Fruit fly (Drosophila melanogaster) whole organism, embryonic: ENCODE results near the gene Ctr1B.

Experiments used
- Abd-B ChIP-seq: fragments of 200-800 bp; sonication (Bioruptor generic); optimal IDR thresholded peaks from 2 replicates; lab custom pipeline; 2018; ENCODE audit warnings: missing biosample characterization, mild to moderate bottlenecking, missing genetic modification characterization, moderate library complexity
- CG10366 ChIP-seq: fragments of 200-800 bp; sonication (Bioruptor generic); IDR thresholded peaks from 2 replicates; pipeline ENCODE4 v1.3.6; 2022; ENCODE audit warnings: missing biosample characterization, missing genetic modification characterization
- CG11247 ChIP-seq: fragments of 200-800 bp; sonication (Bioruptor generic); IDR thresholded peaks from 2 replicates; pipeline ENCODE4 v1.3.6; 2022; ENCODE audit warnings: missing biosample characterization, missing genetic modification characterization
- CG11504 ChIP-seq: fragments of 200-800 bp; sonication (Bioruptor generic); optimal IDR thresholded peaks from 3 replicates; lab custom pipeline; 2019; ENCODE audit warnings: missing biosample characterization, mild to moderate bottlenecking, missing genetic modification characterization, moderate library complexity
- CG12155 ChIP-seq: fragments of 200-800 bp; sonication (Bioruptor generic); optimal IDR thresholded peaks from 3 replicates; lab custom pipeline; 2016; ENCODE audit warnings: missing biosample characterization, missing genetic modification characterization
- CG12391 ChIP-seq: fragments of 200-800 bp; sonication (Bioruptor generic); optimal IDR thresholded peaks from 3 replicates; lab custom pipeline; 2018; ENCODE audit warnings: missing biosample characterization, mild to moderate bottlenecking, missing genetic modification characterization, moderate library complexity
- CG13123 ChIP-seq: fragments of 200-800 bp; sonication (Bioruptor generic); optimal IDR thresholded peaks from 2 replicates; lab custom pipeline; 2016; ENCODE audit warnings: missing biosample characterization, missing genetic modification characterization
- CG13624 ChIP-seq: fragments of 200-800 bp; sonication (Bioruptor generic); optimal IDR thresholded peaks from 2 replicates; lab custom pipeline; 2016; ENCODE audit warnings: missing biosample characterization, missing genetic modification characterization
- CG14050 ChIP-seq: fragments of 200-800 bp; sonication (Bioruptor generic); IDR thresholded peaks from 3 replicates; pipeline ENCODE4 v1.3.6; 2022; ENCODE audit warnings: missing biosample characterization, missing genetic modification characterization
- CG15011 ChIP-seq: fragments of 200-800 bp; sonication (Bioruptor generic); optimal IDR thresholded peaks from 3 replicates; lab custom pipeline; 2018; ENCODE audit warnings: missing biosample characterization, mild to moderate bottlenecking, missing genetic modification characterization
- CG18011 ChIP-seq: fragments of 200-800 bp; sonication (Bioruptor generic); optimal IDR thresholded peaks from 2 replicates; lab custom pipeline; 2017; ENCODE audit warnings: missing biosample characterization, missing genetic modification characterization, mild to moderate bottlenecking, moderate library complexity, missing genotype
- CG18476 ChIP-seq: fragments of 200-800 bp; sonication (Bioruptor generic); optimal IDR thresholded peaks from 2 replicates; lab custom pipeline; 2016; ENCODE audit warnings: missing biosample characterization, mild to moderate bottlenecking, missing genetic modification characterization
- CG2889 ChIP-seq: fragments of 200-800 bp; sonication (Bioruptor generic); IDR thresholded peaks from 3 replicates; pipeline ENCODE4 v1.3.6; 2022; ENCODE audit warnings: missing biosample characterization, missing genetic modification characterization
- CG3065 ChIP-seq: fragments of 200-800 bp; sonication (Bioruptor generic); optimal IDR thresholded peaks from 2 replicates; lab custom pipeline; 2016; ENCODE audit warnings: missing biosample characterization, missing genetic modification characterization
- CG34376 ChIP-seq: fragments of 200-800 bp; sonication (Bioruptor generic); optimal IDR thresholded peaks from 2 replicates; lab custom pipeline; 2018; ENCODE audit warnings: missing biosample characterization, mild to moderate bottlenecking, missing genetic modification characterization
- CG6254 ChIP-seq: fragments of 200-800 bp; sonication (Bioruptor generic); optimal IDR thresholded peaks from 3 replicates; lab custom pipeline; 2017; ENCODE audit warnings: mild to moderate bottlenecking, missing biosample characterization, missing genetic modification reagents, missing genetic modification characterization
- CG6272 ChIP-seq: fragments of 200-800 bp; sonication (Bioruptor generic); IDR thresholded peaks from 2 replicates; pipeline ENCODE4 v1.3.6; 2022; ENCODE audit warnings: missing biosample characterization, missing genetic modification characterization
- CG6654 ChIP-seq: fragments of 200-800 bp; sonication (Bioruptor generic); optimal IDR thresholded peaks from 2 replicates; lab custom pipeline; 2017; ENCODE audit warnings: missing biosample characterization, mild to moderate bottlenecking, missing genetic modification characterization
- CG6683 ChIP-seq: fragments of 200-800 bp; sonication (Bioruptor generic); optimal IDR thresholded peaks from 2 replicates; lab custom pipeline; 2017; ENCODE audit warnings: missing biosample characterization, mild to moderate bottlenecking, missing genetic modification characterization, missing genetic modification reagents
- CG6765 ChIP-seq: fragments of 200-800 bp; sonication (Bioruptor generic); optimal IDR thresholded peaks from 3 replicates; lab custom pipeline; 2017; ENCODE audit warnings: missing biosample characterization, mild to moderate bottlenecking, missing genetic modification characterization
- CG9817 ChIP-seq: fragments of 200-800 bp; sonication (Bioruptor generic); optimal IDR thresholded peaks from 2 replicates; lab custom pipeline; 2018; ENCODE audit warnings: missing biosample characterization, mild to moderate bottlenecking, missing genetic modification characterization, moderate library complexity
- CHES-1-like ChIP-seq: fragments of 200-800 bp; sonication (Bioruptor generic); optimal IDR thresholded peaks from 2 replicates; lab custom pipeline; 2016; ENCODE audit warnings: missing biosample characterization, missing genetic modification characterization
- D19A ChIP-seq: fragments of 200-800 bp; optimal IDR thresholded peaks from 3 replicates; lab custom pipeline; 2019; ENCODE audit warnings: missing biosample characterization, mild to moderate bottlenecking, missing genetic modification characterization, moderate library complexity
- Hr39 ChIP-seq: fragments of >200 bp; optimal IDR thresholded peaks from 2 replicates; lab custom pipeline; 2017
- Jarid2 ChIP-seq: fragments of 200-800 bp; sonication (Bioruptor generic); optimal IDR thresholded peaks from 3 replicates; lab custom pipeline; 2017; ENCODE audit warnings: mild to moderate bottlenecking, missing biosample characterization, missing genetic modification reagents, missing genetic modification characterization
- Rx ChIP-seq: fragments of 200-800 bp; sonication (Bioruptor generic); IDR thresholded peaks from 2 replicates; pipeline ENCODE4 v1.3.6; 2022; ENCODE audit warnings: missing biosample characterization, missing genetic modification characterization
- Side ChIP-seq: fragments of 200-800 bp; sonication (Bioruptor generic); optimal IDR thresholded peaks from 2 replicates; lab custom pipeline; 2016; ENCODE audit warnings: missing biosample characterization, missing genetic modification characterization
- ara ChIP-seq: fragments of 200-800 bp; sonication (Bioruptor generic); IDR thresholded peaks from 2 replicates; pipeline ENCODE4 v1.3.6; 2022; ENCODE audit warnings: missing biosample characterization, missing genetic modification characterization
- ase ChIP-seq: fragments of 200-800 bp; sonication (Bioruptor generic); IDR thresholded peaks from 3 replicates; pipeline ENCODE4 v1.3.6; 2022; ENCODE audit warnings: missing biosample characterization, missing genetic modification characterization
- ash1 ChIP-seq: fragments of 200-800 bp; sonication (Bioruptor generic); optimal IDR thresholded peaks from 2 replicates; lab custom pipeline; 2018; ENCODE audit warnings: missing biosample characterization, mild to moderate bottlenecking, missing genetic modification characterization
- bcd ChIP-seq: fragments of 200-800 bp; sonication (Bioruptor generic); optimal IDR thresholded peaks from 2 replicates; lab custom pipeline; 2017; ENCODE audit warnings: missing biosample characterization, mild to moderate bottlenecking, missing genetic modification characterization
- bowl ChIP-seq: fragments of 200-800 bp; sonication (Bioruptor generic); IDR thresholded peaks from 2 replicates; pipeline ENCODE4 v1.3.6; 2022; ENCODE audit warnings: missing biosample characterization, missing genetic modification characterization
- cad ChIP-seq: fragments of >200 bp; optimal IDR thresholded peaks from 2 replicates; lab custom pipeline; 2017; ENCODE audit warnings: missing biosample characterization, missing genetic modification characterization
- chinmo ChIP-seq: fragments of 200-800 bp; sonication (Bioruptor generic); IDR thresholded peaks from 4 replicates; pipeline ENCODE4 v1.3.6; 2022; ENCODE audit warnings: missing biosample characterization, missing genetic modification characterization; ENCODE audit not compliant: partially characterized antibody
- da ChIP-seq: fragments of 200-800 bp; sonication (Bioruptor generic); optimal IDR thresholded peaks from 2 replicates; lab custom pipeline; 2016; ENCODE audit warnings: missing biosample characterization, missing genetic modification characterization
- hkb ChIP-seq, 2 experiments: fragments of 200-800 bp in 1 of 2; fragments of >200 bp in 1 of 2; sonication (Bioruptor generic) in 1 of 2; IDR thresholded peaks in 1 of 2; optimal IDR thresholded peaks in 1 of 2; 2 replicates each; pipeline versions ENCODE4 v1.3.6 to Lab custom; 2017 to 2022; ENCODE audit warnings: missing biosample characterization in 1 of 2, missing genetic modification characterization in 1 of 2
- ind ChIP-seq: fragments of 200-800 bp; sonication (Bioruptor generic); optimal IDR thresholded peaks from 3 replicates; lab custom pipeline; 2016; ENCODE audit warnings: missing biosample characterization, missing genetic modification characterization
- kay ChIP-seq: fragments of 200-800 bp; sonication (Bioruptor generic); optimal IDR thresholded peaks from 2 replicates; lab custom pipeline; 2016; ENCODE audit warnings: missing biosample characterization, missing genetic modification characterization
- lov ChIP-seq, 2 experiments: fragments of 200-800 bp in 1 of 2; fragments of >200 bp in 1 of 2; sonication (Bioruptor generic) in 1 of 2; IDR thresholded peaks in 1 of 2; optimal IDR thresholded peaks in 1 of 2; 2 replicates in 1 of 2; 3 replicates in 1 of 2; pipeline versions ENCODE4 v1.3.6 to Lab custom; 2017 to 2022; ENCODE audit warnings: missing biosample characterization in 1 of 2, missing genetic modification characterization in 1 of 2
- maf-S ChIP-seq: fragments of 200-800 bp; sonication (Bioruptor generic); optimal IDR thresholded peaks from 2 replicates; lab custom pipeline; 2016; ENCODE audit warnings: missing biosample characterization, missing genetic modification characterization
- nerfin-1 ChIP-seq: fragments of 200-800 bp; sonication (Bioruptor generic); optimal IDR thresholded peaks from 3 replicates; lab custom pipeline; 2019; ENCODE audit warnings: missing biosample characterization, mild to moderate bottlenecking, missing genetic modification characterization, moderate library complexity
- pan ChIP-seq, 4 experiments: fragments of >200 bp in 3 of 4; fragments of 200-800 bp in 1 of 4; sonication (Bioruptor generic) in 1 of 4; optimal IDR thresholded peaks in 3 of 4; IDR thresholded peaks in 1 of 4; 2 replicates each; pipeline versions ENCODE4 v1.3.6 to Lab custom; 2017 to 2022; ENCODE audit warnings: missing biosample characterization in 2 of 4, missing genetic modification characterization in 2 of 4, mixed read lengths in 1 of 4
- pros ChIP-seq: fragments of 200-800 bp; sonication (Bioruptor generic); optimal IDR thresholded peaks from 3 replicates; lab custom pipeline; 2019; ENCODE audit warnings: missing biosample characterization, mild to moderate bottlenecking, missing genetic modification characterization, moderate library complexity
- rib ChIP-seq: fragments of 200-800 bp; sonication (Bioruptor generic); IDR thresholded peaks from 2 replicates; pipeline ENCODE4 v1.3.6; 2022; ENCODE audit warnings: missing biosample characterization, missing genetic modification characterization
- sc ChIP-seq, 3 experiments: fragments of >200 bp in 2 of 3; fragments of 200-800 bp in 1 of 3; sonication (Bioruptor generic) in 1 of 3; optimal IDR thresholded peaks; 2 replicates in 2 of 3; 3 replicates in 1 of 3; lab custom pipeline; 2017; ENCODE audit warnings: mild to moderate bottlenecking in 1 of 3, missing biosample characterization in 1 of 3, missing genetic modification characterization in 1 of 3, missing genetic modification reagents in 1 of 3
- sd ChIP-seq: fragments of 200-800 bp; sonication (Bioruptor generic); optimal IDR thresholded peaks from 3 replicates; lab custom pipeline; 2018; ENCODE audit warnings: missing biosample characterization, mild to moderate bottlenecking, missing genetic modification characterization, moderate library complexity
- slbo ChIP-seq: fragments of 200-800 bp; sonication (Bioruptor generic); IDR thresholded peaks from 2 replicates; pipeline ENCODE4 v1.3.6; 2022; ENCODE audit warnings: missing biosample characterization, missing genetic modification characterization
- tup ChIP-seq: fragments of 200-800 bp; sonication (Bioruptor generic); optimal IDR thresholded peaks from 2 replicates; lab custom pipeline; 2016; ENCODE audit warnings: missing biosample characterization, mild to moderate bottlenecking, missing genetic modification characterization, moderate library complexity
- vnd ChIP-seq: fragments of 200-800 bp; sonication (Bioruptor generic); IDR thresholded peaks from 3 replicates; pipeline ENCODE4 v1.3.6; 2022; ENCODE audit warnings: missing biosample characterization, missing genetic modification characterization; ENCODE audit not compliant: partially characterized antibody

The Ctr1B gene

dm6 chr3R:8308515-8308959, 8.9 kb upstream of the Ctr1B start, which contains the start of gene tex (continued):
- peak; percentile 30 for TF ChIP-seq D19A
- no peak for TF ChIP-seq slbo (GFP tag; lab: Robert Waterston, UW)
- TF ChIP-seq lov (optimal IDR thresholded peaks at IDR 0.05; lab: Kevin White, UChicago), result no peak
- TF ChIP-seq lov (GFP tag; IDR thresholded peaks at IDR 0.05; lab: Robert Waterston, UW), result no peak
- no peak for TF ChIP-seq ase (GFP tag; lab: Robert Waterston, UW)
- TF ChIP-seq CG13624, result no peak
- TF ChIP-seq CG6654, result no peak
- TF ChIP-seq CG2889 (GFP tag; lab: Robert Waterston, UW), result no peak
- TF ChIP-seq tup, result no peak
- peak; percentile 1 for TF ChIP-seq CG13123 (GFP tag; lab: Kevin White, UChicago)
- no peak for TF ChIP-seq hkb (optimal IDR thresholded peaks at IDR 0.05; lab: Kevin White, UChicago)
- TF ChIP-seq hkb (GFP tag; IDR thresholded peaks at IDR 0.05; lab: Robert Waterston, UW), result peak; percentile 37; the same call in 1 of the 2 replicates
- no peak for TF ChIP-seq Hr39 (lab: Kevin White, UChicago)
- no peak for TF ChIP-seq chinmo (GFP tag; lab: Robert Waterston, UW)
- TF ChIP-seq CG10366 (GFP tag; lab: Robert Waterston, UW), result no peak
- no peak for TF ChIP-seq bowl
- no peak for TF ChIP-seq Side
- TF ChIP-seq pros (GFP tag; lab: Kevin White, UChicago), result no peak
- TF ChIP-seq sc (optimal IDR thresholded peaks at IDR 0.05; lab: Kevin White, UChicago), result no peak
- peak; percentile 15 for TF ChIP-seq sc (GFP tag; optimal IDR thresholded peaks at IDR 0.05; lab: Kevin White, UChicago)
- TF ChIP-seq CG6683 (GFP tag; lab: Kevin White, UChicago), result no peak
- TF ChIP-seq CG12155 (GFP tag; lab: Kevin White, UChicago), result no peak
- TF ChIP-seq CG18476 (GFP tag; lab: Kevin White, UChicago), result no peak
- peak; percentile 44 for TF ChIP-seq CHES-1-like (GFP tag; lab: Kevin White, UChicago)
- TF ChIP-seq pan (optimal IDR thresholded peaks at IDR 0.05; lab: Kevin White, UChicago), result no peak
- no peak for TF ChIP-seq pan (GFP tag; optimal IDR thresholded peaks at IDR 0.05 in 1 of 2, IDR thresholded peaks at IDR 0.05 in 1 of 2)
- TF ChIP-seq CG6272 (GFP tag; lab: Robert Waterston, UW), result no peak
- TF ChIP-seq CG11504 (tag; lab: Kevin White, UChicago), result no peak
- TF ChIP-seq nerfin-1, result peak; percentile 75
- no peak for TF ChIP-seq CG14050 (GFP tag; lab: Robert Waterston, UW)
- no peak for TF ChIP-seq Jarid2 (GFP tag; lab: Kevin White, UChicago)
- TF ChIP-seq ind (GFP tag; lab: Kevin White, UChicago), result no peak
- TF ChIP-seq vnd (GFP tag; lab: Robert Waterston, UW), result no peak
- no peak for TF ChIP-seq CG11247 (GFP tag; lab: Robert Waterston, UW)
- peak; percentile 22 for TF ChIP-seq sd (tag; lab: Kevin White, UChicago)
- no peak for TF ChIP-seq CG6765 (GFP tag; lab: Kevin White, UChicago)
- TF ChIP-seq CG6254 (GFP tag; lab: Kevin White, UChicago), result peak; percentile 78
- no peak for TF ChIP-seq maf-S
- peak; percentile 8 for TF ChIP-seq kay (GFP tag; lab: Kevin White, UChicago)
- peak; percentile 17 for TF ChIP-seq bcd (GFP tag; lab: Kevin White, UChicago)
- no peak for TF ChIP-seq ash1
- no peak for TF ChIP-seq CG34376 (GFP tag; lab: Kevin White, UChicago)
- TF ChIP-seq ara (GFP tag; lab: Robert Waterston, UW), result peak; percentile 61
- peak; percentile 27 for TF ChIP-seq CG12391 (tag; lab: Kevin White, UChicago)
- TF ChIP-seq CG9817, result no peak
- no peak for TF ChIP-seq da (GFP tag; lab: Kevin White, UChicago)
- TF ChIP-seq Rx (GFP tag; lab: Robert Waterston, UW), result no peak
- TF ChIP-seq CG18011, result no peak
- TF ChIP-seq cad, result no peak
- TF ChIP-seq CG15011 (GFP tag; lab: Kevin White, UChicago), result no peak
- no peak for TF ChIP-seq Abd-B (GFP tag; lab: Kevin White, UChicago)
- no peak for TF ChIP-seq CG3065 (GFP tag; lab: Kevin White, UChicago)
- TF ChIP-seq rib, result no peak
